Fruit fly (Drosophila melanogaster) whole organism, prepupa: Measurements from ENCODE around the gene Rsph1.

ENCODE experiments used
- CG11294 ChIP-seq: fragments of 200-800 bp; sonication (Bioruptor generic); IDR thresholded peaks from 2 replicates; pipeline ENCODE4 v1.3.6; 2022; ENCODE audit warnings: missing biosample characterization, missing genetic modification characterization
- CG8119 ChIP-seq: fragments of 200-800 bp; sonication (Bioruptor generic); IDR thresholded peaks from 3 replicates; pipeline ENCODE4 v1.3.6; 2022; ENCODE audit warnings: missing biosample characterization, missing genetic modification characterization
- Hr39 ChIP-seq: fragments of 200-800 bp; sonication (Bioruptor generic); optimal IDR thresholded peaks from 2 replicates; lab custom pipeline; 2016; ENCODE audit warnings: missing biosample characterization, missing genetic modification characterization
- Lpt ChIP-seq: fragments of 200-800 bp; sonication (Bioruptor generic); optimal IDR thresholded peaks from 3 replicates; lab custom pipeline; 2016; ENCODE audit warnings: missing biosample characterization, missing genetic modification characterization
- OdsH ChIP-seq: fragments of 200-800 bp; sonication (Bioruptor generic); optimal IDR thresholded peaks from 3 replicates; lab custom pipeline; 2016; ENCODE audit warnings: missing biosample characterization, missing genetic modification characterization
- Sox15 ChIP-seq: fragments of 200-800 bp; sonication (Bioruptor generic); optimal IDR thresholded peaks from 3 replicates; lab custom pipeline; 2016; ENCODE audit warnings: missing biosample characterization, missing genetic modification characterization
- lz ChIP-seq: fragments of 200-800 bp; sonication (Bioruptor generic); optimal IDR thresholded peaks from 3 replicates; lab custom pipeline; 2016; ENCODE audit warnings: missing biosample characterization, missing genetic modification characterization
- net ChIP-seq: fragments of 200-800 bp; sonication (Bioruptor generic); optimal IDR thresholded peaks from 3 replicates; lab custom pipeline; 2016; ENCODE audit warnings: missing biosample characterization, missing genetic modification characterization

dm6 chr2L:13158510-13158909 is 24.7 kb upstream of the Rsph1 start, which contains the start of gene Pk34A:
- no peak for TF ChIP-seq Lpt (GFP tag; lab: Kevin White, UChicago)
- no peak for TF ChIP-seq Hr39 (GFP tag; lab: Kevin White, UChicago)
- TF ChIP-seq CG11294, result no peak
- TF ChIP-seq CG8119 (GFP tag; lab: Robert Waterston, UW), result no peak
- TF ChIP-seq net (GFP tag; lab: Kevin White, UChicago), result no peak
- no peak for TF ChIP-seq OdsH (GFP tag; lab: Kevin White, UChicago)
- no peak for TF ChIP-seq Sox15 (GFP tag; lab: Kevin White, UChicago)
- no peak for TF ChIP-seq lz (GFP tag; lab: Kevin White, UChicago)
